Worm (Caenorhabditis elegans): ENCODE data around the gene gpd-3.
A peak's percentile ranks its signal among the peaks of the same experiment; 100 is the strongest.

Gene gpd-3

ce11 chrX:3153133-3153532, 40.0 kb upstream of the gpd-3 start (continued):
- TF ChIP-seq ztf-11 (tag; optimal IDR thresholded peaks at IDR 0.05) (no peak), mep-1 (tag; optimal IDR thresholded peaks at IDR 0.05) (peak; percentile 11), mxl-2 (GFP tag; conservative IDR thresholded peaks at IDR 0.05) (no peak), nhr-28 (tag; optimal IDR thresholded peaks at IDR 0.05) (peak; percentile 92), madf-9 (GFP tag; conservative IDR thresholded peaks at IDR 0.05) (no peak)

ce11 chrX:3152361-3152760, 39.2 kb upstream of the gpd-3 start, which contains the start of gene bbln-1:
bbln-1 (minus strand) TSS chrX:3152461.
- TF ChIP-seq Y75B8A.6 (GFP tag; IDR thresholded peaks at IDR 0.05) (no peak), pqm-1 (tag; optimal IDR thresholded peaks at IDR 0.05) (no peak), hlh-11 (tag; optimal IDR thresholded peaks at IDR 0.05) (no peak), daf-12 (tag; optimal IDR thresholded peaks at IDR 0.05) (no peak), spr-3 (GFP tag; optimal IDR thresholded peaks at IDR 0.05) (no peak), set-16 (GFP tag; IDR thresholded peaks at IDR 0.05) (no peak), ceh-82 (tag; optimal IDR thresholded peaks at IDR 0.05) (no peak), mes-2 (tag; optimal IDR thresholded peaks at IDR 0.05; ENCODE audit: poor library complexity, severe bottlenecking) (no peak), ctbp-1 (GFP tag; IDR thresholded peaks at IDR 0.05) (no peak), hif-1 (tag; optimal IDR thresholded peaks at IDR 0.05) (no peak), gei-8 (GFP tag; optimal IDR thresholded peaks at IDR 0.05) (no peak)

- no peak for TF ChIP-seq snpc-1.2 (GFP tag; IDR thresholded peaks at IDR 0.05)
- TF ChIP-seq zfp-2 (tag; optimal IDR thresholded peaks at IDR 0.05) = no peak
- TF ChIP-seq dmd-6 (GFP tag; IDR thresholded peaks at IDR 0.05) = no peak
- no peak for TF ChIP-seq lin-29 (GFP tag; IDR thresholded peaks at IDR 0.05)
- TF ChIP-seq F49E8.2 (tag; optimal IDR thresholded peaks at IDR 0.05; ENCODE audit: borderline replicate concordance) = no peak
These were observed 32.1 kb upstream of the gpd-3 start, which contains the start of gene C15C7.4 for ce11 chrX:3145265-3145664. C15C7.4 (plus strand) TSS chrX:3145565.

ce11 chrX:3141704-3142103, 28.6 kb upstream of the gpd-3 start:
- TF ChIP-seq nhr-28 (tag; optimal IDR thresholded peaks at IDR 0.05) (no peak), dmd-6 (GFP tag; IDR thresholded peaks at IDR 0.05) (peak; percentile 31; the same call in 1 of the 2 replicates), rbr-2 (tag; optimal IDR thresholded peaks at IDR 0.05) (no peak), dve-1 (tag; optimal IDR thresholded peaks at IDR 0.05; ENCODE audit: insufficient read depth) (peak; percentile 55), tra-1 (GFP tag; IDR thresholded peaks at IDR 0.05) (0 out of 2 replicates have a peak, but pooled peaks have one; percentile 55), daf-16 (GFP tag; optimal IDR thresholded peaks at IDR 0.05) (no peak), daf-16 (tag; optimal IDR thresholded peaks at IDR 0.05) (peak; percentile 98), attf-4 (tag; optimal IDR thresholded peaks at IDR 0.05) (no peak), unc-62 (GFP tag; optimal IDR thresholded peaks at IDR 0.05 in 1 of 2) (no peak), unc-62 (tag; optimal IDR thresholded peaks at IDR 0.05) (no peak), aha-1 (tag) (peak; percentile 46), hlh-11 (tag; optimal IDR thresholded peaks at IDR 0.05) (peak; percentile 45), sdz-12 (GFP tag; optimal IDR thresholded peaks at IDR 0.05) (no peak), zag-1 (tag; optimal IDR thresholded peaks at IDR 0.05) (no peak)

ce11 chrX:3139516-3140301, 26.6 kb upstream of the gpd-3 start:
- no peak for TF ChIP-seq gei-8 (GFP tag; optimal IDR thresholded peaks at IDR 0.05)
- TF ChIP-seq spr-1 (tag; optimal IDR thresholded peaks at IDR 0.05) = no peak
- no peak for TF ChIP-seq zfp-3 (GFP tag; conservative IDR thresholded peaks at IDR 0.05)
- TF ChIP-seq dpl-1 (GFP tag; optimal IDR thresholded peaks at IDR 0.05) = no peak
- no peak for TF ChIP-seq aha-1 (tag)
- TF ChIP-seq hlh-11 (tag; optimal IDR thresholded peaks at IDR 0.05) = no peak
- TF ChIP-seq mxl-3 (GFP tag; optimal IDR thresholded peaks at IDR 0.05) = peak; percentile 1
- TF ChIP-seq php-3 (GFP tag; IDR thresholded peaks at IDR 0.05) = no peak
